Worm (Caenorhabditis elegans): ENCODE results near the gene Y42A5A.1.

ce11 chrV:11074448-11074847 is 13.3 kb upstream of the Y42A5A.1 start, which contains the start of gene act-3:
- TF ChIP-seq ceh-82 (tag; optimal IDR thresholded peaks at IDR 0.05) (no peak), unc-62 (GFP tag; optimal IDR thresholded peaks at IDR 0.05) (no peak), snpc-4 (tag; optimal IDR thresholded peaks at IDR 0.05) (no peak), ceh-16 (tag; optimal IDR thresholded peaks at IDR 0.05) (no peak), zag-1 (tag; optimal IDR thresholded peaks at IDR 0.05) (no peak), nhr-11 (tag; optimal IDR thresholded peaks at IDR 0.05) (no peak)

All from whole organism, L2 larva.